Fruit fly (Drosophila melanogaster): ENCODE results near the gene Ubc2.
A peak's percentile ranks its signal among the peaks of the same experiment; 100 is the strongest.

The Ubc2 gene

dm6 chr2L:10735923-10736322, 31.9 kb downstream of the Ubc2 start, which contains the start of gene Nup107 (continued):
- no peak for TF ChIP-seq CG15336 (GFP tag; IDR thresholded peaks at IDR 0.05)
- no peak for TF ChIP-seq Sox14 (GFP tag; optimal IDR thresholded peaks at IDR 0.05)
- peak; percentile 52 for TF ChIP-seq Eip78C (GFP tag)
- TF ChIP-seq fd59A (GFP tag; optimal IDR thresholded peaks at IDR 0.05), result no peak
- no peak for TF ChIP-seq fkh (GFP tag; optimal IDR thresholded peaks at IDR 0.05)
- TF ChIP-seq Blimp-1 (GFP tag; optimal IDR thresholded peaks at IDR 0.05), result no peak
- TF ChIP-seq CG7368 (GFP tag; optimal IDR thresholded peaks at IDR 0.05), result no peak
- TF ChIP-seq CG16779 (tag; optimal IDR thresholded peaks at IDR 0.05), result no peak
- TF ChIP-seq fd85E (GFP tag; optimal IDR thresholded peaks at IDR 0.05), result no peak
- no peak for TF ChIP-seq ss (GFP tag; optimal IDR thresholded peaks at IDR 0.05)
- TF ChIP-seq Hr38 (GFP tag; optimal IDR thresholded peaks at IDR 0.05), result no peak
- TF ChIP-seq OdsH (GFP tag; optimal IDR thresholded peaks at IDR 0.05), result no peak

DNA sequence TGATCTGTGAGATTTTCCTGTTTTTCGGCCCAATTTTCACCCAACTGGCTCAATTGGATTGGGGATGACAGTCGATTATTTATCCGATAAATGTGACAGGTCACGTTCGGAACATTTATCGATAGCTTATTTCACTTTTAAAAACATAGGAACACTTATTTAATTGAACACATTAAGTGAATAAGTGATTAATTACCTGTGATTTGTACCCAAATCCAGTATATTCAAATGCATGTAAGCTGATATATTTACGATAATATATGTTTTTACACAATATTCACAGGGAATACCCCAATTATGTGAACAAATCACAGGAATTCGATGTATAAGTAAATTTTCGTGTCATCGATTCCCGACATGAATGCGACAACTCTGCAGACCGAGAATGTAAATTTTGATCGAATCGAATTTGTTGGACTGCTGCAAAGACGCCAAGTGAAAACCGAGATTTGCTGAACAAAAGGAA, 35.4 kb downstream of the Ubc2 start, which contains the start of the genes EMC3 and Dpy-30L1:
EMC3 (minus strand) TSS at position 81 of the 466 bp plus-strand sequence.
Dpy-30L1 (plus strand) TSS at position 311 of the 466 bp plus-strand sequence.
- TF ChIP-seq CG6808 (GFP tag; optimal IDR thresholded peaks at IDR 0.05), result no peak
- no peak for TF ChIP-seq acj6 (GFP tag; optimal IDR thresholded peaks at IDR 0.05)
- peak; percentile 51 for TF ChIP-seq Hr39 (GFP tag; optimal IDR thresholded peaks at IDR 0.05)
- TF ChIP-seq pdm3 (GFP tag; optimal IDR thresholded peaks at IDR 0.05), result no peak
- peak; percentile 31; the same call in 1 of the 2 replicates for TF ChIP-seq CG15336 (GFP tag; IDR thresholded peaks at IDR 0.05)
- no peak for TF ChIP-seq CG6792 (GFP tag; optimal IDR thresholded peaks at IDR 0.05)
- TF ChIP-seq CG32006 (GFP tag; optimal IDR thresholded peaks at IDR 0.05), result no peak
- TF ChIP-seq CG8319 (GFP tag; optimal IDR thresholded peaks at IDR 0.05), result no peak
- TF ChIP-seq CG6163 (GFP tag; IDR thresholded peaks at IDR 0.05), result peak; percentile 17; the same call in 1 of the 3 replicates
- peak; percentile 43 for TF ChIP-seq cyc (GFP tag; optimal IDR thresholded peaks at IDR 0.05)
- TF ChIP-seq svp (GFP tag), result no peak
- TF ChIP-seq Lpt (GFP tag; optimal IDR thresholded peaks at IDR 0.05), result no peak
- TF ChIP-seq Blimp-1 (GFP tag; optimal IDR thresholded peaks at IDR 0.05), result no peak
- TF ChIP-seq lz (GFP tag; optimal IDR thresholded peaks at IDR 0.05), result peak; percentile 48
- TF ChIP-seq OdsH (GFP tag; optimal IDR thresholded peaks at IDR 0.05), result no peak
- TF ChIP-seq fd85E (GFP tag; optimal IDR thresholded peaks at IDR 0.05), result no peak
- TF ChIP-seq fd59A (GFP tag; optimal IDR thresholded peaks at IDR 0.05), result no peak
- no peak for TF ChIP-seq Eip93F (GFP tag; optimal IDR thresholded peaks at IDR 0.05)
- TF ChIP-seq Sox14 (GFP tag; optimal IDR thresholded peaks at IDR 0.05), result peak; percentile 35
- no peak for TF ChIP-seq CG11294 (GFP tag; IDR thresholded peaks at IDR 0.05)
- no peak for TF ChIP-seq eg (GFP tag; IDR thresholded peaks at IDR 0.05)
- peak; percentile 81 for TF ChIP-seq Eip78C (GFP tag)
- no peak for TF ChIP-seq Sox15 (GFP tag; optimal IDR thresholded peaks at IDR 0.05)
- no peak for TF ChIP-seq CG7368 (GFP tag; optimal IDR thresholded peaks at IDR 0.05)
- no peak for TF ChIP-seq fkh (GFP tag; optimal IDR thresholded peaks at IDR 0.05)
- TF ChIP-seq CG34406 (GFP tag; optimal IDR thresholded peaks at IDR 0.05), result no peak
- peak; percentile 66 for TF ChIP-seq esn (GFP tag; optimal IDR thresholded peaks at IDR 0.05)
- TF ChIP-seq CG3032 (tag; optimal IDR thresholded peaks at IDR 0.05), result peak; percentile 58
- TF ChIP-seq CG4318 (GFP tag; optimal IDR thresholded peaks at IDR 0.05), result no peak
- no peak for TF ChIP-seq CG16779 (tag; optimal IDR thresholded peaks at IDR 0.05)
- no peak for TF ChIP-seq Hr38 (GFP tag; optimal IDR thresholded peaks at IDR 0.05)
- no peak for TF ChIP-seq CG1621 (tag; optimal IDR thresholded peaks at IDR 0.05)
- no peak for TF ChIP-seq dsx (GFP tag; optimal IDR thresholded peaks at IDR 0.05; ENCODE audit: poor library complexity, severe bottlenecking)
- TF ChIP-seq CG6276 (GFP tag; optimal IDR thresholded peaks at IDR 0.05), result no peak
- TF ChIP-seq CG3919 (GFP tag; optimal IDR thresholded peaks at IDR 0.05), result no peak
- peak; percentile 47 for TF ChIP-seq Eip75B (GFP tag; optimal IDR thresholded peaks at IDR 0.05)
- peak; percentile 46 for TF ChIP-seq Ets96B (tag; optimal IDR thresholded peaks at IDR 0.05)
- no peak for TF ChIP-seq CG8632 (GFP tag; optimal IDR thresholded peaks at IDR 0.05)
- TF ChIP-seq spab (GFP tag; optimal IDR thresholded peaks at IDR 0.05), result no peak
- TF ChIP-seq net (GFP tag; optimal IDR thresholded peaks at IDR 0.05), result no peak
- TF ChIP-seq CG9139 (GFP tag; optimal IDR thresholded peaks at IDR 0.05), result no peak
- no peak for TF ChIP-seq Sox102F (GFP tag; optimal IDR thresholded peaks at IDR 0.05)
- no peak for TF ChIP-seq ss (GFP tag; optimal IDR thresholded peaks at IDR 0.05)
- TF ChIP-seq achi (GFP tag; optimal IDR thresholded peaks at IDR 0.05), result no peak
- peak; percentile 35 for TF ChIP-seq Smox (GFP tag; optimal IDR thresholded peaks at IDR 0.05)
- no peak for TF ChIP-seq CG10631 (GFP tag; optimal IDR thresholded peaks at IDR 0.05)
- TF ChIP-seq CG10669 (GFP tag; optimal IDR thresholded peaks at IDR 0.05), result no peak
- TF ChIP-seq CG8119 (GFP tag; IDR thresholded peaks at IDR 0.05), result no peak; the same call in 2 of the 3 replicates
